Worm (Caenorhabditis elegans) whole organism, young adult: ENCODE measurements around the gene epac-1.

ENCODE experiments used
- C06A6.2 ChIP-seq: fragments of 200-800 bp; sonication (Bioruptor generic); conservative IDR thresholded peaks from 2 replicates; pipeline ENCODE4 v1.3.6; 2022; ENCODE audit warnings: missing genetic modification characterization, missing compliant biosample characterization
- snpc-1.3 ChIP-seq: sonication (generic microtip); optimal IDR thresholded peaks from 2 replicates; lab custom pipeline; 2017; ENCODE audit warnings: missing genetic modification characterization, mild to moderate bottlenecking, missing compliant biosample characterization, antibody characterized with exemption, moderate library complexity, missing genotype, missing genetic modification reagents; ENCODE audit not compliant: insufficient read depth
- somi-1 ChIP-seq: fragments of 200-800 bp; sonication (Bioruptor generic); optimal IDR thresholded peaks from 2 replicates; lab custom pipeline; 2018; ENCODE audit warnings: mild to moderate bottlenecking, missing genetic modification characterization, missing compliant biosample characterization

ce11 chrIII:10209703-10210102, 20.7 kb downstream of the epac-1 start, which contains the start of gene T20G5.9:
- TF ChIP-seq C06A6.2 (GFP tag; lab: Robert Waterston, UW) (no peak), somi-1 (GFP tag; lab: Kevin White, UChicago) (no peak), snpc-1.3 (tag; lab: Kevin White, UChicago) (no peak)
